Fruit fly (Drosophila melanogaster) whole organism, embryonic: Measurements from ENCODE around the gene Syx13.

Source experiments
- Awh ChIP-seq: fragments of 200-800 bp; sonication (Bioruptor generic); IDR thresholded peaks from 2 replicates; pipeline ENCODE4, ENCODE4 v1.3.6; 2022; ENCODE audit warnings: missing biosample characterization, missing genetic modification characterization
- B-H2 ChIP-seq: fragments of 200-800 bp; sonication (Bioruptor generic); optimal IDR thresholded peaks from 2 replicates; lab custom pipeline; 2018; ENCODE audit warnings: missing biosample characterization, mild to moderate bottlenecking, missing genetic modification characterization
- BEAF-32 ChIP-seq: fragments of 200-800 bp; sonication (Bioruptor generic); optimal IDR thresholded peaks from 3 replicates; lab custom pipeline; 2017; ENCODE audit warnings: missing biosample characterization, missing genetic modification characterization, mild to moderate bottlenecking, moderate library complexity, missing genetic modification reagents
- Blimp-1 ChIP-seq: fragments of 200-800 bp; sonication (Bioruptor generic); optimal IDR thresholded peaks from 3 replicates; lab custom pipeline; 2018; ENCODE audit warnings: missing biosample characterization, missing genetic modification characterization, mild to moderate bottlenecking, moderate library complexity, missing genetic modification reagents
- CG11398 ChIP-seq: fragments of 200-800 bp; sonication (Bioruptor generic); optimal IDR thresholded peaks from 2 replicates; lab custom pipeline; 2016; ENCODE audit warnings: missing biosample characterization, missing genetic modification characterization
- CG11504 ChIP-seq: fragments of 200-800 bp; sonication (Bioruptor generic); optimal IDR thresholded peaks from 3 replicates; lab custom pipeline; 2019; ENCODE audit warnings: missing biosample characterization, mild to moderate bottlenecking, missing genetic modification characterization, moderate library complexity
- CG15514 ChIP-seq: fragments of 200-800 bp; sonication (Bioruptor generic); optimal IDR thresholded peaks from 3 replicates; lab custom pipeline; 2017; ENCODE audit warnings: missing biosample characterization, missing genetic modification characterization, mild to moderate bottlenecking, moderate library complexity, missing genetic modification reagents
- CG17612 ChIP-seq: fragments of 200-800 bp; sonication (Bioruptor generic); IDR thresholded peaks from 2 replicates; pipeline ENCODE4 v1.3.6; 2022; ENCODE audit warnings: missing biosample characterization, missing genetic modification characterization
- CG17829 ChIP-seq: fragments of 200-800 bp; optimal IDR thresholded peaks from 2 replicates; lab custom pipeline; 2019; ENCODE audit warnings: missing biosample characterization, mild to moderate bottlenecking, missing genetic modification characterization, moderate library complexity
- CG1792 ChIP-seq: fragments of 200-800 bp; sonication (Bioruptor generic); optimal IDR thresholded peaks from 2 replicates; lab custom pipeline; 2016; ENCODE audit warnings: missing biosample characterization, missing genetic modification characterization
- CG3281 ChIP-seq: fragments of 200-800 bp; sonication (Bioruptor generic); optimal IDR thresholded peaks from 3 replicates; lab custom pipeline; 2017; ENCODE audit warnings: missing biosample characterization, mild to moderate bottlenecking, missing genetic modification characterization
- CG3847 ChIP-seq: fragments of 200-800 bp; sonication (Bioruptor generic); IDR thresholded peaks from 2 replicates; pipeline ENCODE4 v1.3.6; 2022; ENCODE audit warnings: missing biosample characterization, missing genetic modification characterization
- CG3995 ChIP-seq: fragments of 200-800 bp; sonication (Bioruptor generic); optimal IDR thresholded peaks from 3 replicates; lab custom pipeline; 2016; ENCODE audit warnings: missing biosample characterization, missing genetic modification characterization
- CG4617 ChIP-seq: fragments of 200-800 bp; sonication (Bioruptor generic); optimal IDR thresholded peaks from 3 replicates; lab custom pipeline; 2016; ENCODE audit warnings: missing biosample characterization, missing genetic modification characterization, borderline replicate concordance
- CG5245 ChIP-seq: fragments of 200-800 bp; sonication (Bioruptor generic); optimal IDR thresholded peaks from 3 replicates; lab custom pipeline; 2016; ENCODE audit warnings: missing biosample characterization, missing genetic modification characterization
- CG8388 ChIP-seq: fragments of 200-800 bp; sonication (Bioruptor generic); optimal IDR thresholded peaks from 2 replicates; lab custom pipeline; 2019; ENCODE audit warnings: missing biosample characterization, mild to moderate bottlenecking, missing genetic modification characterization, moderate library complexity
- CG8478 ChIP-seq: fragments of >200 bp; optimal IDR thresholded peaks from 2 replicates; lab custom pipeline; 2018
- E2f1 ChIP-seq: fragments of 200-800 bp; sonication (Bioruptor generic); IDR thresholded peaks from 2 replicates; pipeline ENCODE4 v1.3.6; 2022; ENCODE audit warnings: missing biosample characterization, missing genetic modification characterization
- ERR ChIP-seq: fragments of 200-800 bp; sonication (Bioruptor generic); optimal IDR thresholded peaks from 2 replicates; lab custom pipeline; 2016; ENCODE audit warnings: missing biosample characterization, missing genetic modification characterization
- Fer3 ChIP-seq: fragments of 200-800 bp; sonication (Bioruptor generic); optimal IDR thresholded peaks from 2 replicates; lab custom pipeline; 2018; ENCODE audit warnings: missing biosample characterization, mild to moderate bottlenecking, missing genetic modification characterization, moderate library complexity
- HLH4C ChIP-seq: fragments of 200-800 bp; sonication (Bioruptor generic); IDR thresholded peaks from 3 replicates; pipeline ENCODE4 v1.3.6; 2022; ENCODE audit warnings: missing biosample characterization, missing genetic modification characterization; ENCODE audit not compliant: partially characterized antibody
- Hr3 ChIP-seq: fragments of 200-800 bp; sonication (Bioruptor generic); optimal IDR thresholded peaks from 3 replicates; lab custom pipeline; 2016; ENCODE audit warnings: missing biosample characterization, missing genetic modification characterization
- Hr39 ChIP-seq: fragments of >200 bp; optimal IDR thresholded peaks from 2 replicates; lab custom pipeline; 2017
- Jarid2 ChIP-seq: fragments of 200-800 bp; sonication (Bioruptor generic); optimal IDR thresholded peaks from 3 replicates; lab custom pipeline; 2017; ENCODE audit warnings: mild to moderate bottlenecking, missing biosample characterization, missing genetic modification reagents, missing genetic modification characterization
- Nf-YA ChIP-seq: fragments of 200-800 bp; sonication (Bioruptor generic); IDR thresholded peaks from 2 replicates; pipeline ENCODE4 v1.3.6; 2022; ENCODE audit warnings: missing biosample characterization, missing genetic modification characterization
- Nf-YC ChIP-seq: fragments of 200-800 bp; optimal IDR thresholded peaks from 3 replicates; lab custom pipeline; 2019; ENCODE audit warnings: missing biosample characterization, mild to moderate bottlenecking, missing genetic modification characterization, moderate library complexity
- NfI ChIP-seq: fragments of 200-800 bp; sonication (Bioruptor generic); optimal IDR thresholded peaks from 3 replicates; lab custom pipeline; 2018; ENCODE audit warnings: missing biosample characterization, mild to moderate bottlenecking, missing genetic modification characterization, moderate library complexity
- Oaz ChIP-seq: fragments of 200-800 bp; sonication (Bioruptor generic); IDR thresholded peaks from 2 replicates; pipeline ENCODE4 v1.3.6; 2022; ENCODE audit warnings: missing biosample characterization, missing genetic modification characterization
- ab ChIP-seq: fragments of 200-800 bp; sonication (Bioruptor generic); optimal IDR thresholded peaks from 2 replicates; lab custom pipeline; 2016; ENCODE audit warnings: missing biosample characterization, missing genetic modification characterization
- bab2 ChIP-seq: fragments of 200-800 bp; sonication (Bioruptor generic); optimal IDR thresholded peaks from 2 replicates; lab custom pipeline; 2016; ENCODE audit warnings: missing biosample characterization, missing genetic modification characterization
- bigmax ChIP-seq: fragments of 200-800 bp; sonication (Bioruptor generic); optimal IDR thresholded peaks from 2 replicates; lab custom pipeline; 2018; ENCODE audit warnings: missing biosample characterization, mild to moderate bottlenecking, missing genetic modification characterization
- dm ChIP-seq: fragments of 200-800 bp; sonication (Bioruptor generic); optimal IDR thresholded peaks from 3 replicates; lab custom pipeline; 2016; ENCODE audit warnings: missing biosample characterization, missing genetic modification characterization
- esg ChIP-seq: fragments of 200-800 bp; sonication (Bioruptor generic); conservative IDR thresholded peaks from 2 replicates; pipeline ENCODE4 v1.3.6; 2022; ENCODE audit warnings: missing biosample characterization, missing genetic modification characterization
- eve ChIP-seq, 2 experiments: fragments of >200 bp; optimal IDR thresholded peaks; 2 replicates each; lab custom pipeline; 2017; ENCODE audit warnings: missing biosample characterization in 2 of 2, missing genetic modification characterization in 2 of 2
- ewg ChIP-seq: fragments of 200-800 bp; sonication (Bioruptor generic); optimal IDR thresholded peaks from 3 replicates; lab custom pipeline; 2017; ENCODE audit warnings: mild to moderate bottlenecking, missing biosample characterization, missing genetic modification reagents, missing genetic modification characterization
- exex ChIP-seq: fragments of 200-800 bp; sonication (Bioruptor generic); optimal IDR thresholded peaks from 4 replicates; lab custom pipeline; 2018; ENCODE audit warnings: missing biosample characterization, mild to moderate bottlenecking, missing genetic modification characterization, moderate library complexity
- gem ChIP-seq: fragments of 200-800 bp; sonication (Bioruptor generic); optimal IDR thresholded peaks from 2 replicates; lab custom pipeline; 2019; ENCODE audit warnings: missing biosample characterization, mild to moderate bottlenecking, missing genetic modification characterization, moderate library complexity
- ken ChIP-seq: fragments of 200-800 bp; sonication (Bioruptor generic); IDR thresholded peaks from 3 replicates; pipeline ENCODE4 v1.3.6; 2022; ENCODE audit warnings: missing biosample characterization, missing genetic modification characterization
- lab ChIP-seq: fragments of 200-800 bp; sonication (Bioruptor generic); optimal IDR thresholded peaks from 3 replicates; lab custom pipeline; 2017; ENCODE audit warnings: missing biosample characterization, missing genetic modification characterization, mild to moderate bottlenecking, moderate library complexity, missing genetic modification reagents
- lbe ChIP-seq: fragments of 200-800 bp; sonication (Bioruptor generic); optimal IDR thresholded peaks from 2 replicates; lab custom pipeline; 2016; ENCODE audit warnings: missing biosample characterization, mild to moderate bottlenecking, missing genetic modification characterization
- luna ChIP-seq: fragments of 200-800 bp; sonication (Bioruptor generic); optimal IDR thresholded peaks from 2 replicates; lab custom pipeline; 2016; ENCODE audit warnings: missing biosample characterization, missing genetic modification characterization
- nerfin-1 ChIP-seq: fragments of 200-800 bp; sonication (Bioruptor generic); optimal IDR thresholded peaks from 3 replicates; lab custom pipeline; 2019; ENCODE audit warnings: missing biosample characterization, mild to moderate bottlenecking, missing genetic modification characterization, moderate library complexity
- phol ChIP-seq: fragments of 200-800 bp; sonication (Bioruptor generic); optimal IDR thresholded peaks from 3 replicates; lab custom pipeline; 2018; ENCODE audit warnings: missing biosample characterization, mild to moderate bottlenecking, missing genetic modification characterization, moderate library complexity
- pnt ChIP-seq: fragments of 200-800 bp; sonication (Bioruptor generic); optimal IDR thresholded peaks from 3 replicates; lab custom pipeline; 2016; ENCODE audit warnings: missing biosample characterization, missing genetic modification characterization
- rib ChIP-seq: fragments of 200-800 bp; sonication (Bioruptor generic); IDR thresholded peaks from 2 replicates; pipeline ENCODE4 v1.3.6; 2022; ENCODE audit warnings: missing biosample characterization, missing genetic modification characterization
- shn ChIP-seq: fragments of 200-800 bp; sonication (Bioruptor generic); optimal IDR thresholded peaks from 3 replicates; lab custom pipeline; 2016; ENCODE audit warnings: missing biosample characterization, missing genetic modification characterization
- so ChIP-seq: fragments of 200-800 bp; sonication (Bioruptor generic); IDR thresholded peaks from 3 replicates; pipeline ENCODE4 v1.3.6; 2022; ENCODE audit warnings: missing biosample characterization, missing genetic modification characterization
- stwl ChIP-seq: fragments of 200-800 bp; sonication (Bioruptor generic); optimal IDR thresholded peaks from 3 replicates; lab custom pipeline; 2018; ENCODE audit warnings: missing biosample characterization, mild to moderate bottlenecking, missing genetic modification characterization, moderate library complexity
- tio ChIP-seq: fragments of 200-800 bp; sonication (Bioruptor generic); optimal IDR thresholded peaks from 2 replicates; lab custom pipeline; 2017; ENCODE audit warnings: missing biosample characterization, missing genetic modification characterization, inconsistent platforms
- vfl ChIP-seq: fragments of 200-800 bp; sonication (Bioruptor generic); optimal IDR thresholded peaks from 2 replicates; lab custom pipeline; 2016; ENCODE audit warnings: missing biosample characterization, missing genetic modification characterization

Syx13 gene

DNA sequence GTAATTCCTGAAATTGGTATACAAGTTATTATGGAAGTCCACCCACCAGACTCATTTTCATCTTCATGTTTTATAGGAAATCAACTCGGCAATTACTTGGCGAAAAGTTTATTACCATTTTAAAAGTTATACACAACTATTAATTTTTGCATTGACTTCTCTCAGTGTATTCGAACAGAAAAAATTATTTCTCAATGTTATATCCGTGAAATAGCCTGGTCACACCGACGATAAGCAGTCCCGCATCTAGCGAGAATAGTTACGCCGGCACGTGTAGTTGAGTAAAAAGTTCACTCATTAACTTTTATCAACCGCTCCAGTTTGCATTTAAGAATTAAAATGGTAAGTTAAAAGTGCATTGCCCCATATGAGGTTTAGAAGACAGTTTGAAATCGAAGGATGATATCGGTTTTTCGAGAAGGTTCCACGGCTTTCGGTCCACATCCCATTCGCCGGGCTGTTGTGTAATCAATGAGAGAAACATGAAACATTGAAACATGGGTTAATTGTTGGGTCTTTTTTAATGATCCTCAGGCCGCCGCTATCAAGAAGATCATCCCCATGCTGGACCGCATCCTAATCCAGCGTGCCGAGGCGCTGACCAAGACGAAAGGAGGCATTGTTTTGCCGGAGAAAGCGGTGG is 28.3 kb upstream of the Syx13 start, which contains the start of gene CG11267 (continued):
- TF ChIP-seq CG17829 (tag; lab: Kevin White, UChicago) (peak; percentile 75), esg (GFP tag; lab: Robert Waterston, UW) (peak; percentile 93), phol (tag; lab: Kevin White, UChicago) (peak; percentile 90), vfl (GFP tag; lab: Kevin White, UChicago) (peak; percentile 71), CG1792 (GFP tag; lab: Kevin White, UChicago) (peak; percentile 74), CG8388 (GFP tag; lab: Kevin White, UChicago) (peak; percentile 80), exex (tag; lab: Kevin White, UChicago) (peak; percentile 67), Hr39 (lab: Kevin White, UChicago) (no peak), lab (GFP tag; lab: Kevin White, UChicago) (peak; percentile 93), gem (tag; lab: Kevin White, UChicago) (peak; percentile 89), pnt (GFP tag; lab: Kevin White, UChicago) (peak; percentile 80), Fer3 (peak; percentile 93), ken (GFP tag; lab: Robert Waterston, UW) (peak; percentile 88), ab (peak; percentile 72), luna (GFP tag; lab: Kevin White, UChicago) (peak; percentile 62), NfI (GFP tag; lab: Kevin White, UChicago) (peak; percentile 75), BEAF-32 (GFP tag; lab: Kevin White, UChicago) (peak; percentile 23), Oaz (GFP tag; lab: Robert Waterston, UW) (peak; percentile 95), E2f1 (GFP tag; lab: Robert Waterston, UW) (peak; percentile 89), B-H2 (GFP tag; lab: Kevin White, UChicago) (peak; percentile 39), Hr3 (peak; percentile 61), CG3847 (GFP tag; lab: Robert Waterston, UW) (peak; percentile 78), CG11398 (peak; percentile 47), Blimp-1 (GFP tag; lab: Kevin White, UChicago) (peak; percentile 78), Nf-YA (peak; percentile 90), bab2 (GFP tag; lab: Kevin White, UChicago) (peak; percentile 80), Jarid2 (peak; percentile 44), dm (GFP tag; lab: Kevin White, UChicago) (peak; percentile 43), rib (GFP tag; lab: Robert Waterston, UW) (peak; percentile 79), Nf-YC (peak; percentile 71), CG15514 (GFP tag; lab: Kevin White, UChicago) (peak; percentile 77), CG3281 (GFP tag; lab: Kevin White, UChicago) (peak; percentile 90), stwl (peak; percentile 35), shn (GFP tag; lab: Kevin White, UChicago) (peak; percentile 51), CG3995 (GFP tag; lab: Kevin White, UChicago) (peak; percentile 42), lbe (peak; percentile 64), CG8478 (no peak), eve (GFP tag; optimal IDR thresholded peaks at IDR 0.05; lab: Kevin White, UChicago) (peak in 1 of 2 experiments; percentile 88), nerfin-1 (tag; lab: Kevin White, UChicago) (peak; percentile 79), ewg (GFP tag; lab: Kevin White, UChicago) (peak; percentile 58), CG5245 (GFP tag; lab: Kevin White, UChicago) (peak; percentile 77), HLH4C (GFP tag; lab: Robert Waterston, UW) (peak; percentile 27; the same call in 1 of the 3 replicates), tio (GFP tag; lab: Kevin White, UChicago) (peak; percentile 65), CG4617 (GFP tag; lab: Kevin White, UChicago) (peak; percentile 31), CG17612 (GFP tag; lab: Robert Waterston, UW) (peak; percentile 70), CG11504 (tag; lab: Kevin White, UChicago) (peak; percentile 90), Awh (GFP tag; lab: Robert Waterston, UW) (peak; percentile 87), so (GFP tag; lab: Robert Waterston, UW) (peak; percentile 93), ERR (peak; percentile 33), bigmax (GFP tag; lab: Kevin White, UChicago) (no peak)
